Fruit fly (Drosophila melanogaster) whole organism, embryonic: ENCODE data around the gene CG1299.

ENCODE experiments used
- Awh ChIP-seq: fragments of 200-800 bp; sonication (Bioruptor generic); IDR thresholded peaks from 2 replicates; pipeline ENCODE4, ENCODE4 v1.3.6; 2022; ENCODE audit warnings: missing biosample characterization, missing genetic modification characterization
- CG11247 ChIP-seq: fragments of 200-800 bp; sonication (Bioruptor generic); IDR thresholded peaks from 2 replicates; pipeline ENCODE4 v1.3.6; 2022; ENCODE audit warnings: missing biosample characterization, missing genetic modification characterization
- CG11696 ChIP-seq: fragments of 200-800 bp; sonication (Bioruptor generic); IDR thresholded peaks from 2 replicates; pipeline ENCODE4 v1.3.6; 2022; ENCODE audit warnings: missing biosample characterization, missing genetic modification characterization
- CG14667 ChIP-seq: fragments of 200-800 bp; sonication (Bioruptor generic); IDR thresholded peaks from 2 replicates; pipeline ENCODE4 v1.3.6; 2022; ENCODE audit warnings: missing biosample characterization, missing genetic modification characterization
- CG14710 ChIP-seq: fragments of 200-800 bp; sonication (Bioruptor generic); optimal IDR thresholded peaks from 3 replicates; lab custom pipeline; 2019; ENCODE audit warnings: missing biosample characterization, mild to moderate bottlenecking, missing genetic modification characterization, moderate library complexity
- CG15269 ChIP-seq: fragments of 200-800 bp; sonication (Bioruptor generic); optimal IDR thresholded peaks from 2 replicates; lab custom pipeline; 2018; ENCODE audit warnings: missing biosample characterization, mild to moderate bottlenecking, missing genetic modification characterization, moderate library complexity
- CG17361 ChIP-seq: fragments of 200-800 bp; sonication (Bioruptor generic); IDR thresholded peaks from 3 replicates; pipeline ENCODE4 v1.3.6; 2022; ENCODE audit warnings: missing biosample characterization, missing genetic modification characterization
- CG2678 ChIP-seq: fragments of 200-800 bp; sonication (Bioruptor generic); optimal IDR thresholded peaks from 3 replicates; lab custom pipeline; 2019; ENCODE audit warnings: missing biosample characterization, mild to moderate bottlenecking, missing genetic modification characterization, moderate library complexity
- CG32772 ChIP-seq: fragments of 200-800 bp; sonication (Bioruptor generic); IDR thresholded peaks from 2 replicates; pipeline ENCODE4 v1.3.6; 2022; ENCODE audit warnings: missing biosample characterization, missing genetic modification characterization
- CG34376 ChIP-seq: fragments of 200-800 bp; sonication (Bioruptor generic); optimal IDR thresholded peaks from 2 replicates; lab custom pipeline; 2018; ENCODE audit warnings: missing biosample characterization, mild to moderate bottlenecking, missing genetic modification characterization
- CG3847 ChIP-seq: fragments of 200-800 bp; sonication (Bioruptor generic); IDR thresholded peaks from 2 replicates; pipeline ENCODE4 v1.3.6; 2022; ENCODE audit warnings: missing biosample characterization, missing genetic modification characterization
- CG4360 ChIP-seq: fragments of 200-800 bp; sonication (Bioruptor generic); IDR thresholded peaks from 2 replicates; pipeline ENCODE4 v1.3.6; 2022; ENCODE audit warnings: missing biosample characterization, missing genetic modification characterization
- CG8924 ChIP-seq: fragments of 200-800 bp; optimal IDR thresholded peaks from 3 replicates; lab custom pipeline; 2019; ENCODE audit warnings: missing biosample characterization, mild to moderate bottlenecking, missing genetic modification characterization, moderate library complexity
- Dll ChIP-seq: fragments of 200-800 bp; sonication (Bioruptor generic); IDR thresholded peaks from 4 replicates; pipeline ENCODE4 v1.3.6; 2022; ENCODE audit warnings: missing biosample characterization, missing genetic modification characterization; ENCODE audit not compliant: partially characterized antibody
- Dref ChIP-seq: fragments of 200-800 bp; sonication (Bioruptor generic); IDR thresholded peaks from 2 replicates; pipeline ENCODE4 v1.3.6; 2022; ENCODE audit warnings: missing biosample characterization, missing genetic modification characterization
- Fer2 ChIP-seq: fragments of 200-800 bp; sonication (Bioruptor generic); optimal IDR thresholded peaks from 2 replicates; lab custom pipeline; 2018; ENCODE audit warnings: missing biosample characterization, mild to moderate bottlenecking, missing genetic modification characterization, moderate library complexity
- Hmr ChIP-seq: fragments of 200-800 bp; sonication (Bioruptor generic); optimal IDR thresholded peaks from 3 replicates; lab custom pipeline; 2017; ENCODE audit warnings: mild to moderate bottlenecking, missing biosample characterization, missing genetic modification reagents, missing genetic modification characterization
- Hr3 ChIP-seq: fragments of 200-800 bp; sonication (Bioruptor generic); optimal IDR thresholded peaks from 3 replicates; lab custom pipeline; 2016; ENCODE audit warnings: missing biosample characterization, missing genetic modification characterization
- Med ChIP-seq: fragments of 200-800 bp; sonication (Bioruptor generic); peaks from one replicate; lab custom pipeline; 2016; ENCODE audit warnings: missing biosample characterization, missing genetic modification characterization, mild to moderate bottlenecking, inconsistent platforms, moderate library complexity
- Nf-YA ChIP-seq: fragments of 200-800 bp; sonication (Bioruptor generic); IDR thresholded peaks from 2 replicates; pipeline ENCODE4 v1.3.6; 2022; ENCODE audit warnings: missing biosample characterization, missing genetic modification characterization
- Oaz ChIP-seq: fragments of 200-800 bp; sonication (Bioruptor generic); IDR thresholded peaks from 2 replicates; pipeline ENCODE4 v1.3.6; 2022; ENCODE audit warnings: missing biosample characterization, missing genetic modification characterization
- Optix ChIP-seq: fragments of 200-800 bp; sonication (Bioruptor generic); IDR thresholded peaks from 3 replicates; pipeline ENCODE4 v1.3.6; 2022; ENCODE audit warnings: missing biosample characterization, missing genetic modification characterization
- Sry-δ ChIP-seq: fragments of 200-800 bp; sonication (Bioruptor generic); optimal IDR thresholded peaks from 2 replicates; lab custom pipeline; 2016; ENCODE audit warnings: missing biosample characterization, missing genetic modification characterization
- Trl ChIP-seq, 3 experiments: fragments of >200 bp in 2 of 3; fragments of 200-800 bp in 1 of 3; sonication (Bioruptor generic) in 1 of 3; optimal IDR thresholded peaks; 2 replicates in 1 of 3; 3 replicates in 2 of 3; lab custom pipeline; 2016 to 2017; ENCODE audit warnings: missing biosample characterization in 1 of 3, missing genetic modification characterization in 1 of 3
- br ChIP-seq: fragments of >200 bp; optimal IDR thresholded peaks from 2 replicates; lab custom pipeline; 2017
- cad ChIP-seq: fragments of >200 bp; optimal IDR thresholded peaks from 2 replicates; lab custom pipeline; 2017; ENCODE audit warnings: missing biosample characterization, missing genetic modification characterization
- cas ChIP-seq: fragments of 200-800 bp; sonication (Bioruptor generic); IDR thresholded peaks from 2 replicates; pipeline ENCODE4 v1.3.6; 2022; ENCODE audit warnings: missing biosample characterization, missing genetic modification characterization
- cg ChIP-seq: fragments of 200-800 bp; sonication (Bioruptor generic); optimal IDR thresholded peaks from 3 replicates; lab custom pipeline; 2019; ENCODE audit warnings: missing biosample characterization, mild to moderate bottlenecking, missing genetic modification characterization, moderate library complexity
- dysf ChIP-seq: fragments of 200-800 bp; sonication (Bioruptor generic); IDR thresholded peaks from 3 replicates; pipeline ENCODE4 v1.3.6; 2022; ENCODE audit warnings: missing biosample characterization, missing genetic modification characterization
- exex ChIP-seq: fragments of 200-800 bp; sonication (Bioruptor generic); optimal IDR thresholded peaks from 4 replicates; lab custom pipeline; 2018; ENCODE audit warnings: missing biosample characterization, mild to moderate bottlenecking, missing genetic modification characterization, moderate library complexity
- gce ChIP-seq: fragments of 200-800 bp; sonication (Bioruptor generic); IDR thresholded peaks from 3 replicates; pipeline ENCODE4 v1.3.6; 2022; ENCODE audit warnings: missing biosample characterization, missing genetic modification characterization
- grn ChIP-seq: fragments of 200-800 bp; sonication (Bioruptor generic); optimal IDR thresholded peaks from 3 replicates; lab custom pipeline; 2017; ENCODE audit warnings: missing biosample characterization, missing genetic modification characterization
- kay ChIP-seq: fragments of 200-800 bp; sonication (Bioruptor generic); optimal IDR thresholded peaks from 2 replicates; lab custom pipeline; 2016; ENCODE audit warnings: missing biosample characterization, missing genetic modification characterization
- klu ChIP-seq: fragments of 200-800 bp; sonication (Bioruptor generic); IDR thresholded peaks from 2 replicates; pipeline ENCODE4 v1.3.6; 2022; ENCODE audit warnings: missing biosample characterization, missing genetic modification characterization
- lbe ChIP-seq: fragments of 200-800 bp; sonication (Bioruptor generic); optimal IDR thresholded peaks from 2 replicates; lab custom pipeline; 2016; ENCODE audit warnings: missing biosample characterization, mild to moderate bottlenecking, missing genetic modification characterization
- mld ChIP-seq: fragments of 200-800 bp; sonication (Bioruptor generic); IDR thresholded peaks from 3 replicates; pipeline ENCODE4 v1.3.6; 2022; ENCODE audit warnings: missing biosample characterization, missing genetic modification characterization; ENCODE audit not compliant: partially characterized antibody
- ranshi ChIP-seq: fragments of 200-800 bp; sonication (Bioruptor generic); IDR thresholded peaks from 2 replicates; pipeline ENCODE4 v1.3.6; 2022; ENCODE audit warnings: missing biosample characterization, missing genetic modification characterization
- sens ChIP-seq: fragments of 200-800 bp; sonication (Bioruptor generic); peaks from one replicate; lab custom pipeline; 2016; ENCODE audit warnings: missing biosample characterization, missing genetic modification characterization
- vnd ChIP-seq: fragments of 200-800 bp; sonication (Bioruptor generic); IDR thresholded peaks from 3 replicates; pipeline ENCODE4 v1.3.6; 2022; ENCODE audit warnings: missing biosample characterization, missing genetic modification characterization; ENCODE audit not compliant: partially characterized antibody
- zfh1 ChIP-seq: fragments of 200-800 bp; sonication (Bioruptor generic); IDR thresholded peaks from 3 replicates; pipeline ENCODE4 v1.3.6; 2022; ENCODE audit warnings: missing biosample characterization, missing genetic modification characterization

Gene CG1299

DNA sequence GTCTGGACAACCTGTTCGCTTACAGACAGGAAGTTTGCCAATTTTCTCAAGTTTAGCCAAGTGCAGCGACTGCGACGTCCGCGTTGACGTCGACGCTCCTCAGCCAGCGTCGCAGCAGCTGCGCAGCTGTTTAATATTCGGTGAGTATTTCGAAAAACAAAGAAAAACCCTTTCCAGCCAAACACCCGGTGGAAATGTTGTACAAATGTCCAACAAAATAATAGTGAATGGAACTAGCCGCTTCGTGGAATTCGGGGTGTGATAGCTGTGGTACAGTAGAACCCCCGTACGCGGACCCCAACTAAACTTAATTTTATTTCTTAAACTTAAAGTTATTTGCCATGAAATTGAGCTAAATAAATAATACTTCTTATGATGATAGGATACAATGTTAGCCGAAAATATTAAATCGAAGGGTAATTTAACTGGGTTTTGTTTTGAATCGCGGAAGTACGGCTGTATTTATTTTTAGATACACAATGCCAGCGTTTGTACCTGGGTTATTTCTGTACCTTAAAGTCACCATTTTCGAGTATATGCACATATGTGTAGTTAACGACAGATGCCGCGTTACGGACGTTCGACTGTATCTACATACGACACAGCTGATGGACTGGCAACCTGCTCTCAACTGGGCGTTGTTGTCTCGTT is 39.5 kb upstream of the CG1299 start (continued):
- TF ChIP-seq br, result no peak
- TF ChIP-seq CG3847 (GFP tag; lab: Robert Waterston, UW), result peak; percentile 57; the same call in 1 of the 2 replicates
- TF ChIP-seq ranshi, result 0 out of 2 replicates have a peak, but pooled peaks have one; percentile 36
- peak; percentile 68 for TF ChIP-seq kay (GFP tag; lab: Kevin White, UChicago)
- TF ChIP-seq klu (GFP tag; lab: Robert Waterston, UW), result 0 out of 2 replicates have a peak, but pooled peaks have one; percentile 12
- TF ChIP-seq CG14667 (GFP tag; lab: Robert Waterston, UW), result peak; percentile 38; the same call in 1 of the 2 replicates
- TF ChIP-seq Oaz (GFP tag; lab: Robert Waterston, UW), result no peak
- no peak for TF ChIP-seq CG11696 (GFP tag; lab: Robert Waterston, UW)
- no peak for TF ChIP-seq Awh (GFP tag; lab: Robert Waterston, UW)
- TF ChIP-seq dysf (GFP tag; lab: Robert Waterston, UW), result peak; percentile 80
- TF ChIP-seq Nf-YA, result 0 out of 2 replicates have a peak, but pooled peaks have one; percentile 43
- TF ChIP-seq Dll, result no peak
- TF ChIP-seq, all 482 proteins: peak for 322

DNA sequence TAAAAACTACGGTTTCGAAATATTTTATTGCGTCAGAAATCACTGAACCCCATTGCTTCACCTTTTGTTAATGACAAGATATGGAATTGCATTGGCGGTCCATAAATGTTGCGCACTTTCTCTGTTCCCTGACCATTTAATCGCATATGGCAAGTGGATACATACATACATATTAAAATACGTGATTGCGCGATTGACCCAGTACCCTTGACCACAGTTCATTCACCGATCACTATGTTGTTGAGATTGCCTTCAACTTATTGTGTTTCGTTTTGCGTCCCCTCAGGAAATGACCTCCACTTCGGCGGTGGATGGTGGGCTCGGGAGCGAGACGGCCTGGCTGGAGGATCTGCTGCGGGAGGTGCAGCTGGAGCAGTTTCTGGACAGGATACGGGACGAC is 38.3 kb upstream of the CG1299 start:
- TF ChIP-seq CG8924, result no peak
- TF ChIP-seq Hmr, result no peak

- TF ChIP-seq sens (GFP tag; lab: Kevin White, UChicago) (peak; percentile 30), Optix (GFP tag; lab: Robert Waterston, UW) (no peak)
- TF ChIP-seq, all 482 proteins: peak for 1
These were observed 34.5 kb upstream of the CG1299 start for dm6 chr3L:4113998-4114397.

DNA sequence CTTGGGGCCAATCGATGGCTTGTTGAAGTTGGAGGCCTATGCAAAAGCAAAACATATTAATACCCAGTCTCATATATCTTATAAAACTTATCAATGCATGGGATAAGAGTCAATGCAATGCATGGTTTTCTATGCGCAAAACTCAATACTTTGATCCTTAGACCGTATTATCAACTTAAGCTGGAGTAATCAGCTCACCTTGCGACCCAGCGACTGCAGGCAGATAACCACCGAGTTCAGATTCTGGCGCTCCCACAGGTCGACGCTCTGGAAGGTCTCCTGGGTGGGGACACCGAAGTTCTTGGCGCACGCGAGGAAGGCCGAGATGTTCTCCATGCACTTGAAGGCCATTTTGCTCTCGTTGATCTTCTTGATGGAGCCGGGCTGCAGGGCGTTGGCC is 33.4 kb upstream of the CG1299 start:
- TF ChIP-seq vnd (0 out of 3 replicates have a peak, but pooled peaks have one; percentile 12), cad (GFP tag; lab: Kevin White, UChicago) (no peak)

DNA sequence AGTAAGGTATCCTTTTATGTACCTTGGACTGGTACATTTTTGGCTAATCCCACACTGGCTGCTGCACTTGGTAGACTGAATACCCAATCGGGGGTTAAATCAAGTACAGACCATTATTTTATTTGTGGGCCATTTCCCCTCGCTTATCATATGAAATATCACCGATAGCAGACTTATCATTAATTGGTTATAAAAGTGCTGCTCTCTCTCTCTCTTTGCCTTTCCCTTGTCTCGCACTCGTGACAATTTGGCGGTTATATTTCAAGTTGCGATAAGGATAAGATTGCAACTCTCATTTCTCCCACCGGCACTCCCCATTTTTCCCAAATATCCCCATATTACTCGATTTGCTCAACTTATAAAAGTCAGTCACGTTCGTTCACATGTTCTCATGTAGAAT is 32.8 kb upstream of the CG1299 start:
- TF ChIP-seq exex (tag; lab: Kevin White, UChicago), result peak; percentile 60
- no peak for TF ChIP-seq CG11247 (GFP tag; lab: Robert Waterston, UW)
- peak; percentile 44 for TF ChIP-seq grn (GFP tag; lab: Kevin White, UChicago)
- TF ChIP-seq CG34376, result peak; percentile 13
- TF ChIP-seq Trl (optimal IDR thresholded peaks at IDR 0.05; lab: Kevin White, UChicago), result peak in 1 of 2 experiments; percentile 7
- no peak for TF ChIP-seq Trl (GFP tag; optimal IDR thresholded peaks at IDR 0.05; lab: Kevin White, UChicago)
- no peak for TF ChIP-seq CG4360 (GFP tag; lab: Robert Waterston, UW)

dm6 chr3L:4116490-4117367 is 31.8 kb upstream of the CG1299 start:
- TF ChIP-seq Fer2, result no peak
- no peak for TF ChIP-seq Dref (GFP tag; lab: Robert Waterston, UW)
- TF ChIP-seq CG17361 (GFP tag; lab: Robert Waterston, UW), result no peak
- no peak for TF ChIP-seq lbe (GFP tag; lab: Kevin White, UChicago)
- TF ChIP-seq CG2678 (tag; lab: Kevin White, UChicago), result peak; percentile 13
- TF ChIP-seq CG14710 (tag; lab: Kevin White, UChicago), result no peak
- 0 out of 3 replicates have a peak, but pooled peaks have one; percentile 13 for TF ChIP-seq gce (GFP tag; lab: Robert Waterston, UW)
- no peak for TF ChIP-seq zfh1
- no peak for TF ChIP-seq CG32772
- no peak for TF ChIP-seq cas (GFP tag; lab: Robert Waterston, UW)
- TF ChIP-seq sens (GFP tag; lab: Kevin White, UChicago), result peak; percentile 28
- peak; percentile 31 for TF ChIP-seq Med (GFP tag; lab: Kevin White, UChicago)
- no peak for TF ChIP-seq Hr3 (GFP tag; lab: Kevin White, UChicago)
- TF ChIP-seq CG15269, result no peak
- TF ChIP-seq cg, result no peak
- TF ChIP-seq Sry-δ (GFP tag; lab: Kevin White, UChicago), result no peak
- TF ChIP-seq Dll, result no peak
- 0 out of 3 replicates have a peak, but pooled peaks have one; percentile 34 for TF ChIP-seq mld (GFP tag; lab: Robert Waterston, UW)
